Worm (Caenorhabditis elegans): ENCODE data around the gene M18.3.

DNA sequence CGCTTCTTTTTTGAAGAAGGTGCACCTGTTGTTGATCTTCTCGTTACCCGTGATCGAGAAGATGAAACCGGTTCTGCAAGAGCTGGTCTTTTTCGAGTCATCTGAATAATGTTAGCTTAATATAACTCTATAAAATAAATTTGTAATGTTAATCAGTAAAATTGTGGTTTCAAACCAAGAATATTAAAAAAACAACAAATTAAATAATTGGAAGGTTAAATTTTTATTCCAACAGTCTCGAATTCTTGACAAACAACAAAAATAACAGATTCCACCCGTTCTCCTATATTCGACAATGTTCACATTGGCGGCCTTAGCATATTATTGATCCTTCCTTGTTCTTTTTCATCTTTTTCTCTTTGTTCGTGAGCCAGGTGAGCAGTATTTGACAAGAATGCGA lies 13.5 kb upstream of the M18.3 start, which contains the start of gene mig-32:
- no peak for TF ChIP-seq rnt-1 (tag; optimal IDR thresholded peaks at IDR 0.05)
- no peak for TF ChIP-seq sox-4 (tag; optimal IDR thresholded peaks at IDR 0.05)
- TF ChIP-seq eyg-1 (tag; optimal IDR thresholded peaks at IDR 0.05), result no peak
- no peak for TF ChIP-seq ceh-34 (tag; optimal IDR thresholded peaks at IDR 0.05)
- no peak for TF ChIP-seq C38D4.7 (GFP tag; optimal IDR thresholded peaks at IDR 0.05)
